Worm (Caenorhabditis elegans) whole organism, early embryonic: ENCODE measurements around the gene set-8.
A peak's percentile ranks its signal among the peaks of the same experiment; 100 is the strongest.

Experiments
- B0310.2 ChIP-seq: sonication (generic microtip); optimal IDR thresholded peaks from 2 replicates; lab custom pipeline; 2016; ENCODE audit warnings: mild to moderate bottlenecking, missing genetic modification characterization, missing compliant biosample characterization
- F13C5.2 ChIP-seq: sonication (generic microtip); optimal IDR thresholded peaks from 2 replicates; lab custom pipeline; 2017; ENCODE audit warnings: mild to moderate bottlenecking, missing genetic modification characterization, inconsistent platforms, missing compliant biosample characterization
- aly-1 ChIP-seq: sonication (generic microtip); optimal IDR thresholded peaks from 2 replicates; lab custom pipeline; 2016; ENCODE audit warnings: missing genetic modification characterization, missing compliant biosample characterization
- ama-1 ChIP-seq: fragments of 150-350 bp; optimal IDR thresholded peaks from 2 replicates; lab custom pipeline; 2014
- ceh-13 ChIP-seq: fragments of 200-800 bp; sonication (Bioruptor generic); optimal IDR thresholded peaks from 2 replicates; lab custom pipeline; 2018; ENCODE audit warnings: mild to moderate bottlenecking, missing genetic modification characterization, missing compliant biosample characterization
- ceh-36 ChIP-seq: sonication (generic microtip); optimal IDR thresholded peaks from 2 replicates; lab custom pipeline; 2016; ENCODE audit warnings: missing genetic modification characterization, inconsistent platforms, missing compliant biosample characterization
- ets-7 ChIP-seq: sonication (generic microtip); optimal IDR thresholded peaks from 2 replicates; lab custom pipeline; 2016; ENCODE audit warnings: missing genotype, missing genetic modification characterization, missing compliant biosample characterization
- flt-1 ChIP-seq: fragments of 200-800 bp; sonication (Bioruptor generic); IDR thresholded peaks from 2 replicates; pipeline ENCODE4 v1.3.6; 2022; ENCODE audit warnings: missing genetic modification characterization, missing compliant biosample characterization
- hmbx-1 ChIP-seq: sonication (generic microtip); optimal IDR thresholded peaks from 2 replicates; lab custom pipeline; 2016; ENCODE audit warnings: mild to moderate bottlenecking, missing genetic modification characterization, missing compliant biosample characterization
- hmg-4 ChIP-seq: fragments of 200-800 bp; sonication (Bioruptor generic); optimal IDR thresholded peaks from 2 replicates; lab custom pipeline; 2018; ENCODE audit warnings: mild to moderate bottlenecking, missing genetic modification characterization, missing compliant biosample characterization
- hnd-1 ChIP-seq: sonication (generic microtip); optimal IDR thresholded peaks from 2 replicates; lab custom pipeline; 2016; ENCODE audit warnings: missing genetic modification characterization, missing compliant biosample characterization
- pes-1 ChIP-seq: fragments of 200-800 bp; sonication (Bioruptor generic); IDR thresholded peaks from 2 replicates; pipeline ENCODE4 v1.3.6; 2022; ENCODE audit warnings: missing genetic modification reagents, missing genetic modification characterization, missing compliant biosample characterization
- scrt-1 ChIP-seq: fragments of 200-800 bp; sonication (Bioruptor generic); IDR thresholded peaks from 2 replicates; pipeline ENCODE4 v1.3.6; 2022; ENCODE audit warnings: missing genetic modification characterization, missing compliant biosample characterization
- sea-1 ChIP-seq: fragments of 200-800 bp; sonication (Bioruptor generic); conservative IDR thresholded peaks from 2 replicates; pipeline ENCODE4 v1.3.6; 2022; ENCODE audit warnings: missing genetic modification characterization, missing compliant biosample characterization
- tbx-11 ChIP-seq: fragments of 200-800 bp; sonication (Bioruptor generic); IDR thresholded peaks from 2 replicates; pipeline ENCODE4 v1.3.6; 2022; ENCODE audit warnings: missing genetic modification characterization, missing compliant biosample characterization
- tbx-37 ChIP-seq: fragments of 200-800 bp; sonication (Bioruptor generic); conservative IDR thresholded peaks from 2 replicates; pipeline ENCODE4 v1.3.6; 2022; ENCODE audit warnings: missing genetic modification reagents, missing genetic modification characterization, missing compliant biosample characterization
- tra-4 ChIP-seq: sonication (generic microtip); optimal IDR thresholded peaks from 2 replicates; lab custom pipeline; 2017; ENCODE audit warnings: missing genetic modification characterization, missing compliant biosample characterization

set-8 gene

DNA sequence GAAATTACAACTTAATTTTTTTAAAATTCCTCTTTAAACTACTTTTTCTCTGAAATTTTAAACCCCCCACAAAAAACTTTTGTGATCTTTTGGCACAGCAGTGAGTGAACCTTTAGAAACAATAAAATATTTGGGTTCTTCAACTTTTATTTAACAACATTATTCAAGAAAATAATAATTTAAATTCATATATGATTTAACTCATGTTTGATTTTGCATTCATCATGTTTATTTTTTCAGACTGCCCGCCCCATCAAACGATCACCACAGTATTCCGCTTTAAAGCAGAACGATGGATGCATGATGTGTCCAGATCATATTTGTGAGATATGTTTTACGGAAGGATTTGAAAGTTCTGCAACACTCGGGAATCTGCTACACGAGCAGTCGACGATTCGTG, at the start of gene set-8:
set-8 (plus strand) TSS at position 301 of the 400 bp plus-strand sequence.
- TF ChIP-seq tbx-37 (no peak), hnd-1 (no peak), tbx-11 (GFP tag; lab: Robert Waterston, UW) (no peak), aly-1 (tag; lab: Kevin White, UChicago) (no peak), scrt-1 (no peak), flt-1 (GFP tag; lab: Robert Waterston, UW) (no peak), ama-1 (no peak), ceh-36 (tag; lab: Kevin White, UChicago) (no peak), F13C5.2 (tag; lab: Kevin White, UChicago) (no peak), sea-1 (GFP tag; lab: Robert Waterston, UW) (no peak), ets-7 (tag; lab: Kevin White, UChicago) (no peak), hmbx-1 (tag; lab: Kevin White, UChicago) (no peak), B0310.2 (no peak), pes-1 (GFP tag; lab: Robert Waterston, UW) (no peak), tra-4 (tag; lab: Kevin White, UChicago) (no peak), hmg-4 (GFP tag; lab: Kevin White, UChicago) (no peak), ceh-13 (GFP tag; lab: Kevin White, UChicago) (no peak)

DNA sequence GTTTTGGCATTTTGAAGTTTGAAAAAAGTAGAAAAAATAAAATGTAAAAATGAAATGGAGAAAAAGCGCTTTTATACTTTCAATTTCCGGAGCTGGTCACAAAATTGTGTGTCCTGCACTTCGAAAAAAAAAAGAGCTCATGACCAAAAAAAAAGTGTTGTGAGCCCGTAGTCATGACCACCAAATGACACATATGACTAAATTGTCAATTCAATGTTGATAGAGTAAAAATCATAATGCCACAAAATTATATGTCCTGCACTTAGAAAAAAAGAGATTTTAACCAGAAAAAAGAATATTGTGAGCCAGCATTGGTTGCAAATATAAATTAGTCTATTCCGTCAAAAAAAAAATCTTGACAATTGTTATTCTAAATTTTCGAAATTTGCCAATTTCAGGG, 47.3 kb upstream of the set-8 start, which contains the start of gene F02C12.2:
F02C12.2 (minus strand) TSS at position 101 of the 400 bp plus-strand sequence.
- TF ChIP-seq ama-1 (no peak), F13C5.2 (tag; lab: Kevin White, UChicago) (no peak), tbx-11 (GFP tag; lab: Robert Waterston, UW) (no peak), hnd-1 (no peak)

DNA sequence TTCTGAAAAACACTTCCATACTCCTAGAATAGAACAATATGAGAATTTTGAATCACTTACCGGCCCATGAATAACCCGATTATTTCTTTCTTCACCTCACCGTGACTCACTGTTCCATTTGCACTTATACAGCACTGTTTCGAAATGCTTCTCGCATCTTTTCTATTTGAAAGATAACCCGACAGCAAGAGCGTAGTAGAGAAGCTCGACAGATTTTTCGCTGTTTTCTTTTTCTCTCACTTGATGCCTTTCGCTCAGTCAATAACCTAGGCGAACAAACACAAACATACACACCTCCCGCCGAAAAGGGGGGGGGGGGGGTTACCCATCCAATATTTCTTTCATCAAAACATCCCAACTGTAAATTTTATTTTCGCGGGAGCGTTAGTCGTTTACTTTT, 45.2 kb upstream of the set-8 start:
- TF ChIP-seq hmbx-1 (tag; lab: Kevin White, UChicago): no peak
- TF ChIP-seq hmg-4 (GFP tag; lab: Kevin White, UChicago): no peak

DNA sequence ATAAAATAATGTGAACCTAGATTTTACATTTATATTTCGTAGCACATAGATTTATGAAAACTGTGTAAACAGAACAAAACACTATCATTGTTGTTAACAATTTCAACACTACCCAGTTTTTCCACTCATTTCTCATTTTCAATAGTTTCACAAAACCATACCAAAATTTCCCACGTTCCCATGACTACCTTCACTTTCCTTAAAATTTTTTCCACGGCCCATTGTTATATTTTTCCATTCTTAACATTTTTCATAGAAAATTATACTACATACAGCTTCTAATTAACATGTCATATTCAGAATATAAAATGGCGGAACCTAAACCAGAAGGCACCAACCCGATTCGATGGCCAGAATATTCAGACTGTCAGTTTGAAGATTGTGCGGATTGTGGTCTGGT, 44.7 kb upstream of the set-8 start, which contains the start of gene F02C12.1:
F02C12.1 (plus strand) TSS at position 301 of the 400 bp plus-strand sequence.
- TF ChIP-seq tra-4 (tag; lab: Kevin White, UChicago) (no peak), ceh-13 (GFP tag; lab: Kevin White, UChicago) (no peak), flt-1 (GFP tag; lab: Robert Waterston, UW) (no peak), hmg-4 (GFP tag; lab: Kevin White, UChicago) (no peak), scrt-1 (no peak), ets-7 (tag; lab: Kevin White, UChicago) (no peak), hnd-1 (no peak), aly-1 (tag; lab: Kevin White, UChicago) (no peak), B0310.2 (no peak), pes-1 (GFP tag; lab: Robert Waterston, UW) (no peak), ama-1 (no peak), tbx-37 (no peak), ceh-36 (tag; lab: Kevin White, UChicago) (no peak), F13C5.2 (tag; lab: Kevin White, UChicago) (no peak), sea-1 (GFP tag; lab: Robert Waterston, UW) (no peak), tbx-11 (GFP tag; lab: Robert Waterston, UW) (no peak), hmbx-1 (tag; lab: Kevin White, UChicago) (no peak)

DNA sequence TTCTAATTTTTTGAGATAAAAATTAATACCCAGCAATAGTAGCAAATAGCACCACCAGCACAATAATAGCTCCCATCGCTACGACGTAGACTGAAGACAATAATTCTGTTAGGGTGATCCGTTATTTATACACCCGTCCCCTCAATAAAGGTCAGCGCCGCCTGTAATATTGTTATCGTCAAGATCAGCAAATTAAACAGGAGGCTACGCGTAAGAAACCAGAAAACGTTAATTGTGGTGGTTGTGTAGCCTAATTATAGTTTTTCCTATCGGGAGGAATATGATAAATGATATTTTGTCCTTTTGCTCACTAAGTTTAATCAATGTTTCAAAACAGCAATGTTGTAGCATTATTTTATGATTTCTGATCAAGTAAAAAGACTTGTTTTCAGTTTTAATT, 37.0 kb upstream of the set-8 start, which contains the start of the genes cyp-13B1 and C29F7.1:
cyp-13B1 (minus strand) TSS at position 101 of the 400 bp plus-strand sequence.
C29F7.1 (plus strand) TSS at position 394 of the 400 bp plus-strand sequence.
- TF ChIP-seq tra-4 (tag; lab: Kevin White, UChicago): no peak
- no peak for TF ChIP-seq tbx-37
- no peak for TF ChIP-seq F13C5.2 (tag; lab: Kevin White, UChicago)
- TF ChIP-seq scrt-1: no peak
- TF ChIP-seq hmbx-1 (tag; lab: Kevin White, UChicago): no peak
- no peak for TF ChIP-seq tbx-11 (GFP tag; lab: Robert Waterston, UW)

DNA sequence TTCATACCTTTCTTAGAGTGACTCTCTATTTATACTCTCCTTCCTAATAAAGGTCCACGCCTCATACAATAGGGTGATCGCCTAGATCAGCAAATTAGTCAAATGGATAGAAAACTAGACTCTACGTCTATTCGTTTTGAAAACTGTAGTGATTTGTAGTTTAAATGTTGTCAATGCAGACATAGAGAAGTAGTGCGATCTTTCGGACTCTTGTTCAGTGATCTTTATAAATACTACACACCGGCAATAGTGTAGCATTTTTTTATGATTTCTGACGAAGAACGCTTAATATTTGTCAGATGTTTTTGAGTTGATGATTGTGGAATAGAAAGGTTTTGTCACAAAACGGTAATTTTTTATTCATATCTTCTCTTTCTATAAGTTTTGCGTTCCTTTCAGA, 35.2 kb upstream of the set-8 start:
- TF ChIP-seq flt-1 (GFP tag; lab: Robert Waterston, UW) (no peak), hmg-4 (GFP tag; lab: Kevin White, UChicago) (no peak), aly-1 (tag; lab: Kevin White, UChicago) (no peak), hmbx-1 (tag; lab: Kevin White, UChicago) (no peak), ama-1 (no peak), sea-1 (GFP tag; lab: Robert Waterston, UW) (no peak), ceh-36 (tag; lab: Kevin White, UChicago) (no peak), ets-7 (tag; lab: Kevin White, UChicago) (no peak), tbx-11 (GFP tag; lab: Robert Waterston, UW) (no peak)

DNA sequence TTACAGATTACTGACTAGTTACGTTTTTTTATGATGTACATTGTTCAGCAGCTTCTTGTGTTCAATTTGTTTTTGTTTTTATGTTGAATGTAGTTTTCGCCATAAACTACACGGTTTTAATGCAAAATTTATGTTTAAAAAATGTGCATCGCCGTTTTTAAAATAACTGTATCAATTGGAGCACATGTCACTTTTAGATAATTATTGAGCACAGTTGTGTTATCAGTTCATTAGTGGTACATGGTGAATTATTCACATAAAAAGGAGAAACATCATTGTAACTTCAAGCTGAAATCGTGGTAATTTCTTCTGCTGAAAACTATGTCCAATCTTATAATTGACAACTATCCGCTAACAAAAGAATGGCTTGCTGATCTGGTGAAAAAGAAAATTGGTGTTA, 34.2 kb upstream of the set-8 start:
- TF ChIP-seq tra-4 (tag; lab: Kevin White, UChicago) (no peak), hmbx-1 (tag; lab: Kevin White, UChicago) (no peak), ets-7 (tag; lab: Kevin White, UChicago) (no peak)

DNA sequence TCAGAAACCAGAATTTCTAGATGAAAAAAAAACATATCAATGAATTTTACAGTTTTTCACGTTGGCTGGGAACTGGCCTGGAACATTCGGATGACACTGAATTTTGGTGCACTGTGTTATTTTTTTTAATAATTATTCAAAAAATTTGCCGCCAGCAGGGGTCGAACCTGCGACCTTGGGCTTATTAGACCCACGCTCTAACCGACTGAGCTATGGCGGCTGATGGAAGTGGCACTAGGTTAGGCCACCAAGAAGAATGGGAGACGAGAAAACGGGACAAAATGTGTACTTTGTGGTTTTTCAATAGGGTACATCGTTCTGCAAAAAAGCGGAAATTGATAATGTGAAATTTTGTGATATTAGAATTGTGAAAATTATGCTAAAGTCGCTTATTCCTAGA, 31.5 kb upstream of the set-8 start:
- TF ChIP-seq aly-1 (tag; lab: Kevin White, UChicago): no peak
- TF ChIP-seq sea-1 (GFP tag; lab: Robert Waterston, UW): peak; percentile 73; the same call in 1 of the 2 replicates
- TF ChIP-seq ama-1: no peak
- peak; percentile 81 for TF ChIP-seq scrt-1
- TF ChIP-seq tbx-37: peak; percentile 53; the same call in 1 of the 2 replicates
- peak; percentile 56 for TF ChIP-seq ceh-36 (tag; lab: Kevin White, UChicago)
- TF ChIP-seq hnd-1: peak; percentile 42
- no peak for TF ChIP-seq ets-7 (tag; lab: Kevin White, UChicago)
- TF ChIP-seq F13C5.2 (tag; lab: Kevin White, UChicago): peak; percentile 68
- peak; percentile 55 for TF ChIP-seq tra-4 (tag; lab: Kevin White, UChicago)
- TF ChIP-seq hmg-4 (GFP tag; lab: Kevin White, UChicago): no peak
- TF ChIP-seq hmbx-1 (tag; lab: Kevin White, UChicago): peak; percentile 11
- TF ChIP-seq tbx-11 (GFP tag; lab: Robert Waterston, UW): peak; percentile 74; the same call in 1 of the 2 replicates
- TF ChIP-seq pes-1 (GFP tag; lab: Robert Waterston, UW): peak; percentile 85
- TF ChIP-seq ceh-13 (GFP tag; lab: Kevin White, UChicago): peak; percentile 51
- peak; percentile 18 for TF ChIP-seq B0310.2
- peak; percentile 76 for TF ChIP-seq flt-1 (GFP tag; lab: Robert Waterston, UW)
